Worm (Caenorhabditis elegans) whole organism, L4/young adult: ENCODE data around the gene sri-31.

Experiments
- W03F9.2 ChIP-seq: fragments of 150-350 bp; optimal IDR thresholded peaks from 2 replicates; lab custom pipeline; 2014; ENCODE audit warnings: missing biosample characterization, missing genetic modification characterization
- him-1 ChIP-seq: sonication (generic microtip); optimal IDR thresholded peaks from 2 replicates; lab custom pipeline; 2016; ENCODE audit warnings: missing genotype, missing genetic modification reagents, missing genetic modification characterization, missing compliant biosample characterization

DNA sequence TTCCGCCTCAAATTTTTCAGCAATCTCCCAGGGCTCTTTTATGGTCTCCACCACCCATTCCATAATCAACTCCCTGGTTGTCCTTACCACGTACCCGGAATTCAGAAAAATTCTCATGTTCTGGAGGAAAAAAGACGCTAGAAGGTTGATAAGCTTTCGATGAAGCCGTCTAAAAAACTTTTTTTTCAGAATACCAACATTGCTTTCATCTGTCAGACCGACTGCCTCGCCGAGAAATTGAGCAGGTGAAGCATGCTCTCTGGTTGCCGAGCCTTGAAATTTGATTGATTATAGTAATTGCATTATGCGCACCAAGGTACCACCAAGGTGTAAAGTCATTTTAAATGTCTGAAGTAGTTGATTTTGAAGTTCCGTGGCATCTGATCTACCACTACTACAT is 4.9 kb upstream of the sri-31 start, which contains the start of gene sri-30:
- TF ChIP-seq W03F9.2 (tag; lab: Kevin White, UChicago) (no peak), him-1 (tag; lab: Kevin White, UChicago) (no peak)
